Worm (Caenorhabditis elegans) whole organism, young adult: ENCODE measurements around the gene srh-296.

Source experiments
- F49E8.2 ChIP-seq: sonication (generic microtip); optimal IDR thresholded peaks from 3 replicates; lab custom pipeline; 2017; ENCODE audit warnings: missing genetic modification characterization, mild to moderate bottlenecking, missing compliant biosample characterization, antibody characterized with exemption, moderate library complexity; ENCODE audit not compliant: insufficient read depth
- K12H6.12 ChIP-seq: fragments of 200-800 bp; sonication (Bioruptor generic); optimal IDR thresholded peaks from 2 replicates; lab custom pipeline; 2018; ENCODE audit warnings: mild to moderate bottlenecking, missing genetic modification characterization, missing compliant biosample characterization
- ZK185.1 ChIP-seq: sonication (generic microtip); optimal IDR thresholded peaks from 2 replicates; lab custom pipeline; 2016; ENCODE audit warnings: mild to moderate bottlenecking, missing genetic modification characterization, missing compliant biosample characterization; ENCODE audit not compliant: poor library complexity, severe bottlenecking
- bed-1 ChIP-seq: fragments of 200-800 bp; sonication (Bioruptor generic); IDR thresholded peaks from 2 replicates; pipeline ENCODE4 v1.3.6; 2022; ENCODE audit warnings: missing genetic modification reagents, missing genetic modification characterization, missing compliant biosample characterization
- chd-7 ChIP-seq: sonication (generic microtip); optimal IDR thresholded peaks from 2 replicates; lab custom pipeline; 2016; ENCODE audit warnings: mild to moderate bottlenecking, missing genetic modification characterization, moderate library complexity, missing compliant biosample characterization
- efl-1 ChIP-seq: fragments of 150-350 bp; optimal IDR thresholded peaks from 2 replicates; lab custom pipeline; 2014; ENCODE audit warnings: missing biosample characterization, missing genetic modification reagents, missing genetic modification characterization
- nfya-1 ChIP-seq: sonication (generic microtip); optimal IDR thresholded peaks from 2 replicates; lab custom pipeline; 2017; ENCODE audit warnings: antibody characterized with exemption, missing compliant biosample characterization, missing genetic modification characterization, borderline replicate concordance; ENCODE audit not compliant: insufficient read depth
- nfya-2 ChIP-seq: fragments of 200-800 bp; sonication (Bioruptor generic); IDR thresholded peaks from 2 replicates; pipeline ENCODE4 v1.3.6; 2022; ENCODE audit warnings: missing genetic modification reagents, missing genetic modification characterization, missing compliant biosample characterization
- nfyb-1 ChIP-seq: fragments of 200-800 bp; sonication (Bioruptor generic); IDR thresholded peaks from 2 replicates; pipeline ENCODE4 v1.3.6; 2022; ENCODE audit warnings: missing genetic modification reagents, missing genetic modification characterization, missing compliant biosample characterization
- nhr-27 ChIP-seq: fragments of 200-800 bp; sonication (Bioruptor generic); optimal IDR thresholded peaks from 2 replicates; lab custom pipeline; 2018; ENCODE audit warnings: mild to moderate bottlenecking, missing genetic modification characterization, moderate library complexity, missing compliant biosample characterization
- snpc-4 ChIP-seq, 5 experiments: fragments of 150-350 bp in 1 of 5; sonication (generic microtip) in 4 of 5; optimal IDR thresholded peaks; 2 replicates each; lab custom pipeline; 2014 to 2018; ENCODE audit warnings: missing genetic modification characterization in 5 of 5, missing biosample characterization in 3 of 5, antibody characterized with exemption in 2 of 5, mild to moderate bottlenecking in 2 of 5, missing compliant biosample characterization in 2 of 5, missing genotype in 2 of 5, moderate library complexity in 2 of 5, missing genetic modification reagents in 1 of 5
- unc-62 ChIP-seq: fragments of 150-350 bp; optimal IDR thresholded peaks from 2 replicates; lab custom pipeline; 2014; ENCODE audit warnings: missing biosample characterization, missing genetic modification reagents, missing genetic modification characterization
- ztf-26 ChIP-seq: sonication (generic microtip); optimal IDR thresholded peaks from 2 replicates; lab custom pipeline; 2017; ENCODE audit warnings: missing genetic modification characterization, missing compliant biosample characterization

ce11 chrV:17828310-17828709, 18.2 kb downstream of the srh-296 start, which contains the start of gene srh-304:
- no peak for TF ChIP-seq efl-1 (GFP tag; lab: Kevin White, UChicago)
- no peak for TF ChIP-seq nfya-2 (GFP tag; lab: Robert Waterston, UW)
- no peak for TF ChIP-seq unc-62 (GFP tag; lab: Kevin White, UChicago)
- TF ChIP-seq snpc-4 (GFP tag; optimal IDR thresholded peaks at IDR 0.05; lab: Kevin White, UChicago), result no peak
- no peak for TF ChIP-seq snpc-4 (tag; optimal IDR thresholded peaks at IDR 0.05; lab: Kevin White, UChicago)
- TF ChIP-seq bed-1, result no peak
- no peak for TF ChIP-seq ZK185.1
- no peak for TF ChIP-seq chd-7 (tag; lab: Kevin White, UChicago)
- TF ChIP-seq ztf-26 (tag; lab: Kevin White, UChicago), result no peak
- no peak for TF ChIP-seq F49E8.2 (tag; lab: Kevin White, UChicago)
- no peak for TF ChIP-seq nfyb-1 (GFP tag; lab: Robert Waterston, UW)
- TF ChIP-seq nhr-27, result no peak
- no peak for TF ChIP-seq K12H6.12 (tag; lab: Kevin White, UChicago)
- no peak for TF ChIP-seq nfya-1 (tag; lab: Kevin White, UChicago)
